Worm (Caenorhabditis elegans): Measurements from ENCODE around the gene glb-14.

DNA sequence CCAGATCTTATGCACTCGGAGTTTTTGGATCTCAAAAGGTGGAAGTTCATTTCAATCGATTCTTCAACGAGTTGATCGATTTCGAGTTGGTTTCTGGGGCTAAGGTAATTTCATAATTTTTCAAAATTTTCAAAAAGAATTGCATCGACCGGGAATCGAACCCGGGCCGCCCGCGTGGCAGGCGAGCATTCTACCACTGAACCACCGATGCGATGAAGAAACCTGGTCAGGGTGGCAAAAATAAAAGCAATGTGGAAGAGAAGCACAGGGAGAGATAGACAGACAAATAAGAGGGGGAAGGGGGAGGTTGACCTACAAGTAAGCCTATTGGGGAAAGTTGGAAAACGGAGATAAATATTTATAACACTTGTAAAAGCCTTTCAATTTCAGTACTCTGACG, 39.7 kb downstream of the glb-14 start:
- TF ChIP-seq R02D3.7 (tag; optimal IDR thresholded peaks at IDR 0.05) (no peak), fos-1 (tag; optimal IDR thresholded peaks at IDR 0.05) (no peak), nhr-12 (tag; optimal IDR thresholded peaks at IDR 0.05) (no peak), pha-4 (tag; optimal IDR thresholded peaks at IDR 0.05) (no peak), jun-1 (tag; optimal IDR thresholded peaks at IDR 0.05) (no peak)

Measured in whole organism, L3 larva.